Worm (Caenorhabditis elegans): ENCODE measurements around the gene daf-4.

Gene daf-4

ce11 chrIII:5630350-5630749 is 5.4 kb downstream of the daf-4 start (continued):
- no peak for TF ChIP-seq isw-1 (GFP tag; IDR thresholded peaks at IDR 0.05)
- peak; percentile 40 for TF ChIP-seq lin-14 (GFP tag; optimal IDR thresholded peaks at IDR 0.05)
- no peak for TF ChIP-seq lin-13 (GFP tag; optimal IDR thresholded peaks at IDR 0.05)
- no peak for TF ChIP-seq zag-1 (tag; optimal IDR thresholded peaks at IDR 0.05)
- TF ChIP-seq tbx-2 (tag; optimal IDR thresholded peaks at IDR 0.05) = no peak
- no peak for TF ChIP-seq mep-1 (tag; optimal IDR thresholded peaks at IDR 0.05)

- TF ChIP-seq swsn-7 (tag; optimal IDR thresholded peaks at IDR 0.05) = no peak
- no peak for TF ChIP-seq aha-1 (tag; optimal IDR thresholded peaks at IDR 0.05)
- no peak for TF ChIP-seq unc-98 (GFP tag; IDR thresholded peaks at IDR 0.05)
- TF ChIP-seq lin-14 (GFP tag; optimal IDR thresholded peaks at IDR 0.05) = peak; percentile 69
- TF ChIP-seq ceh-63 (GFP tag; optimal IDR thresholded peaks at IDR 0.05) = no peak
- TF ChIP-seq ces-1 (GFP tag; optimal IDR thresholded peaks at IDR 0.05) = peak; percentile 45
- peak; percentile 89 for TF ChIP-seq fkh-10 (GFP tag; optimal IDR thresholded peaks at IDR 0.05)
- no peak for TF ChIP-seq irx-1 (tag; optimal IDR thresholded peaks at IDR 0.05)
- TF ChIP-seq nhr-90 (tag; optimal IDR thresholded peaks at IDR 0.05; ENCODE audit: poor library complexity) = no peak
- TF ChIP-seq dsc-1 (tag; optimal IDR thresholded peaks at IDR 0.05) = no peak
- no peak for TF ChIP-seq C16A3.4 (tag; optimal IDR thresholded peaks at IDR 0.05)
- TF ChIP-seq snpc-4 (tag; optimal IDR thresholded peaks at IDR 0.05) = peak; percentile 87
- TF ChIP-seq egl-13 (tag; optimal IDR thresholded peaks at IDR 0.05) = no peak
Observed at ce11 chrIII:5632426-5632976, 7.6 kb downstream of the daf-4 start.

- peak; percentile 48 for TF ChIP-seq lin-14 (GFP tag; optimal IDR thresholded peaks at IDR 0.05)
- no peak for TF ChIP-seq nhr-77 (tag; optimal IDR thresholded peaks at IDR 0.05)
Observed at ce11 chrIII:5634509-5634908, 9.6 kb downstream of the daf-4 start.

ce11 chrIII:5635179-5635578 is 10.2 kb downstream of the daf-4 start, which contains the start of gene ckk-1:
TSS of gene ckk-1 (plus strand) at chrIII:5635479.
- TF ChIP-seq unc-86 (tag; optimal IDR thresholded peaks at IDR 0.05) (no peak), hlh-4 (tag; optimal IDR thresholded peaks at IDR 0.05) (no peak), mef-2 (tag; optimal IDR thresholded peaks at IDR 0.05) (no peak), aha-1 (tag; optimal IDR thresholded peaks at IDR 0.05) (no peak), nhr-237 (tag; optimal IDR thresholded peaks at IDR 0.05) (no peak), ceh-82 (tag; optimal IDR thresholded peaks at IDR 0.05) (no peak), unc-98 (GFP tag; IDR thresholded peaks at IDR 0.05) (no peak), nhr-12 (tag; optimal IDR thresholded peaks at IDR 0.05) (no peak), unc-62 (GFP tag; optimal IDR thresholded peaks at IDR 0.05) (no peak), lin-39 (tag; optimal IDR thresholded peaks at IDR 0.05) (no peak)

ce11 chrIII:5637297-5637876 is 12.5 kb downstream of the daf-4 start:
- TF ChIP-seq lin-14 (GFP tag; optimal IDR thresholded peaks at IDR 0.05) = peak; percentile 23
- peak; percentile 52; the same call in 1 of the 2 replicates for TF ChIP-seq ceh-88 (GFP tag; IDR thresholded peaks at IDR 0.05)
- TF ChIP-seq snpc-4 (tag; optimal IDR thresholded peaks at IDR 0.05) = peak; percentile 53
- peak; percentile 30; the same call in 1 of the 2 replicates for TF ChIP-seq isw-1 (GFP tag; IDR thresholded peaks at IDR 0.05)
- TF ChIP-seq mab-9 (GFP tag; IDR thresholded peaks at IDR 0.05) = peak; percentile 72; the same call in 1 of the 2 replicates
- TF ChIP-seq grh-1 (GFP tag; IDR thresholded peaks at IDR 0.05) = peak; percentile 81
- peak; percentile 24 for TF ChIP-seq nhr-71 (tag; optimal IDR thresholded peaks at IDR 0.05)
- TF ChIP-seq rnt-1 (tag; optimal IDR thresholded peaks at IDR 0.05) = peak; percentile 51
- TF ChIP-seq nhr-19 (GFP tag; conservative IDR thresholded peaks at IDR 0.05) = peak; percentile 90
- 0 out of 2 replicates have a peak, but pooled peaks have one; percentile 31 for TF ChIP-seq unc-98 (GFP tag; IDR thresholded peaks at IDR 0.05)

All from whole organism, L1 larva.